Fruit fly (Drosophila melanogaster): ENCODE measurements around the gene CG5897.

Gene CG5897

dm6 chr3L:11876036-11876435, 12.8 kb downstream of the CG5897 start:
- TF ChIP-seq Dll (optimal IDR thresholded peaks at IDR 0.05) (no peak), pan (optimal IDR thresholded peaks at IDR 0.05) (no peak), CG8478 (optimal IDR thresholded peaks at IDR 0.05) (no peak), usp (GFP tag; optimal IDR thresholded peaks at IDR 0.05) (no peak), psq (optimal IDR thresholded peaks at IDR 0.05) (no peak), EcR (GFP tag; optimal IDR thresholded peaks at IDR 0.05) (no peak)

- no peak for TF ChIP-seq Dll (optimal IDR thresholded peaks at IDR 0.05)
- no peak for TF ChIP-seq psq (optimal IDR thresholded peaks at IDR 0.05)
- no peak for TF ChIP-seq CG8478 (optimal IDR thresholded peaks at IDR 0.05)
- TF ChIP-seq pan (optimal IDR thresholded peaks at IDR 0.05), result no peak
- no peak for TF ChIP-seq usp (GFP tag; optimal IDR thresholded peaks at IDR 0.05)
- no peak for TF ChIP-seq EcR (GFP tag; optimal IDR thresholded peaks at IDR 0.05)
Observed at dm6 chr3L:11874758-11875157, 14.1 kb downstream of the CG5897 start.

- TF ChIP-seq EcR (GFP tag; optimal IDR thresholded peaks at IDR 0.05), result no peak
- TF ChIP-seq Dll (optimal IDR thresholded peaks at IDR 0.05), result no peak
- no peak for TF ChIP-seq CG8478 (optimal IDR thresholded peaks at IDR 0.05)
- no peak for TF ChIP-seq pan (optimal IDR thresholded peaks at IDR 0.05)
- TF ChIP-seq usp (GFP tag; optimal IDR thresholded peaks at IDR 0.05), result no peak
- TF ChIP-seq psq (optimal IDR thresholded peaks at IDR 0.05), result no peak
Observed at dm6 chr3L:11871205-11871604, 17.6 kb downstream of the CG5897 start, which contains the start of gene CG5906. Gene CG5906 (minus strand): TSS chr3L:11871305.

dm6 chr3L:11869328-11869727, 19.5 kb downstream of the CG5897 start:
- TF ChIP-seq usp (GFP tag; optimal IDR thresholded peaks at IDR 0.05), result no peak
- no peak for TF ChIP-seq EcR (GFP tag; optimal IDR thresholded peaks at IDR 0.05)

- TF ChIP-seq CG8478 (optimal IDR thresholded peaks at IDR 0.05) (no peak), psq (optimal IDR thresholded peaks at IDR 0.05) (no peak), usp (GFP tag; optimal IDR thresholded peaks at IDR 0.05) (no peak), pan (optimal IDR thresholded peaks at IDR 0.05) (no peak), Dll (optimal IDR thresholded peaks at IDR 0.05) (no peak), EcR (GFP tag; optimal IDR thresholded peaks at IDR 0.05) (no peak)
Observed at dm6 chr3L:11863587-11863986, 25.2 kb downstream of the CG5897 start.

dm6 chr3L:11862266-11862665, 26.5 kb downstream of the CG5897 start:
- TF ChIP-seq pan (optimal IDR thresholded peaks at IDR 0.05) (no peak), EcR (GFP tag; optimal IDR thresholded peaks at IDR 0.05) (no peak), usp (GFP tag; optimal IDR thresholded peaks at IDR 0.05) (no peak)

- TF ChIP-seq Dll (optimal IDR thresholded peaks at IDR 0.05) (no peak), psq (optimal IDR thresholded peaks at IDR 0.05) (no peak), CG8478 (optimal IDR thresholded peaks at IDR 0.05) (no peak), pan (optimal IDR thresholded peaks at IDR 0.05) (no peak), usp (GFP tag; optimal IDR thresholded peaks at IDR 0.05) (no peak), EcR (GFP tag; optimal IDR thresholded peaks at IDR 0.05) (no peak)
Observed at dm6 chr3L:11858745-11859144, 30.1 kb downstream of the CG5897 start.

- TF ChIP-seq EcR (GFP tag; optimal IDR thresholded peaks at IDR 0.05) (no peak), usp (GFP tag; optimal IDR thresholded peaks at IDR 0.05) (no peak), pan (optimal IDR thresholded peaks at IDR 0.05) (no peak), Dll (optimal IDR thresholded peaks at IDR 0.05) (no peak), psq (optimal IDR thresholded peaks at IDR 0.05) (no peak), CG8478 (optimal IDR thresholded peaks at IDR 0.05) (no peak)
Observed at dm6 chr3L:11852924-11853323, 35.9 kb downstream of the CG5897 start.

- TF ChIP-seq psq (optimal IDR thresholded peaks at IDR 0.05), result no peak
- TF ChIP-seq pan (optimal IDR thresholded peaks at IDR 0.05), result no peak
- no peak for TF ChIP-seq usp (GFP tag; optimal IDR thresholded peaks at IDR 0.05)
- no peak for TF ChIP-seq CG8478 (optimal IDR thresholded peaks at IDR 0.05)
- TF ChIP-seq Dll (optimal IDR thresholded peaks at IDR 0.05), result no peak
- TF ChIP-seq EcR (GFP tag; optimal IDR thresholded peaks at IDR 0.05), result no peak
Observed at dm6 chr3L:11847703-11848102, 41.1 kb downstream of the CG5897 start, which contains the start of gene CG12521. Gene CG12521 (minus strand): TSS chr3L:11847803.
